Worm (Caenorhabditis elegans): ENCODE measurements around the gene F12A10.6.

ce11 chrII:5449620-5450019, 44.7 kb downstream of the F12A10.6 start:
- no peak for TF ChIP-seq nhr-43 (tag; optimal IDR thresholded peaks at IDR 0.05; ENCODE audit: poor library complexity, severe bottlenecking)
- no peak for TF ChIP-seq ceh-82 (tag; optimal IDR thresholded peaks at IDR 0.05)
- TF ChIP-seq nhr-11 (tag; optimal IDR thresholded peaks at IDR 0.05), result no peak
- TF ChIP-seq elt-3 (tag; optimal IDR thresholded peaks at IDR 0.05), result no peak
- TF ChIP-seq eor-1 (tag; optimal IDR thresholded peaks at IDR 0.05), result no peak
- TF ChIP-seq ceh-28 (tag; optimal IDR thresholded peaks at IDR 0.05), result no peak
- TF ChIP-seq R02D3.7 (tag; optimal IDR thresholded peaks at IDR 0.05), result no peak
- no peak for TF ChIP-seq zag-1 (tag; optimal IDR thresholded peaks at IDR 0.05)
- TF ChIP-seq elt-1 (tag; optimal IDR thresholded peaks at IDR 0.05), result no peak
- no peak for TF ChIP-seq snpc-4 (tag; optimal IDR thresholded peaks at IDR 0.05)
- TF ChIP-seq lin-15B (tag; optimal IDR thresholded peaks at IDR 0.05), result no peak
- no peak for TF ChIP-seq lsy-12 (tag; optimal IDR thresholded peaks at IDR 0.05)

Data from whole organism, L3 larva.